Fruit fly (Drosophila melanogaster): ENCODE data around the gene CG14434.

CG14434 gene

dm6 chrX:6853384-6853783 lies 13.6 kb downstream of the CG14434 start (continued):
- no peak for TF ChIP-seq fru (optimal IDR thresholded peaks at IDR 0.05)
- TF ChIP-seq CG5953 (GFP tag; IDR thresholded peaks at IDR 0.05): no peak
- no peak for TF ChIP-seq ewg (GFP tag; optimal IDR thresholded peaks at IDR 0.05)
- no peak for TF ChIP-seq MTF-1 (GFP tag; optimal IDR thresholded peaks at IDR 0.05; ENCODE audit: borderline replicate concordance)
- no peak for TF ChIP-seq ems (GFP tag; optimal IDR thresholded peaks at IDR 0.05)
- no peak for TF ChIP-seq CG12942 (GFP tag; optimal IDR thresholded peaks at IDR 0.05)
- peak; percentile 77; the same call in 1 of the 2 replicates for TF ChIP-seq chm (GFP tag; IDR thresholded peaks at IDR 0.05)
- no peak for TF ChIP-seq luna (GFP tag; optimal IDR thresholded peaks at IDR 0.05)
- no peak for TF ChIP-seq Sry-δ (GFP tag; optimal IDR thresholded peaks at IDR 0.05)
- no peak for TF ChIP-seq CG10366 (GFP tag; IDR thresholded peaks at IDR 0.05)
- no peak for TF ChIP-seq CG16779 (GFP tag; IDR thresholded peaks at IDR 0.05)
- TF ChIP-seq NC2α (GFP tag; optimal IDR thresholded peaks at IDR 0.05): no peak
- TF ChIP-seq CG1792 (GFP tag; optimal IDR thresholded peaks at IDR 0.05): no peak
- peak; percentile 34; the same call in 1 of the 3 replicates for TF ChIP-seq row (GFP tag; IDR thresholded peaks at IDR 0.05)
- TF ChIP-seq CG13424 (tag; optimal IDR thresholded peaks at IDR 0.05): no peak
- no peak for TF ChIP-seq nerfin-2 (GFP tag; IDR thresholded peaks at IDR 0.05; ENCODE audit: partially characterized antibody)
- TF ChIP-seq dmrt99B (tag; optimal IDR thresholded peaks at IDR 0.05): no peak
- no peak for TF ChIP-seq HmgD (GFP tag; optimal IDR thresholded peaks at IDR 0.05)
- TF ChIP-seq CG5245 (GFP tag; optimal IDR thresholded peaks at IDR 0.05): no peak
- TF ChIP-seq CG14860 (GFP tag; IDR thresholded peaks at IDR 0.05; ENCODE audit: partially characterized antibody): no peak
- no peak for TF ChIP-seq CG1832 (GFP tag; optimal IDR thresholded peaks at IDR 0.05)
- TF ChIP-seq ind (GFP tag; optimal IDR thresholded peaks at IDR 0.05): no peak
- TF ChIP-seq zen (tag; optimal IDR thresholded peaks at IDR 0.05): no peak
- no peak for TF ChIP-seq CG13287 (GFP tag; IDR thresholded peaks at IDR 0.05; ENCODE audit: partially characterized antibody)
- no peak for TF ChIP-seq CG2120 (GFP tag; optimal IDR thresholded peaks at IDR 0.05)
- no peak for TF ChIP-seq Jarid2 (GFP tag; optimal IDR thresholded peaks at IDR 0.05)
- no peak for TF ChIP-seq knrl (GFP tag; IDR thresholded peaks at IDR 0.05; ENCODE audit: partially characterized antibody)
- TF ChIP-seq CG12071 (GFP tag; optimal IDR thresholded peaks at IDR 0.05): no peak
- no peak for TF ChIP-seq CG11398 (GFP tag; optimal IDR thresholded peaks at IDR 0.05)
- peak; percentile 84 for TF ChIP-seq Med (GFP tag)
- no peak for TF ChIP-seq CG10267 (tag; optimal IDR thresholded peaks at IDR 0.05)
- peak; percentile 49 for TF ChIP-seq CG12769 (tag; optimal IDR thresholded peaks at IDR 0.05)
- peak; percentile 26 for TF ChIP-seq sd (tag; optimal IDR thresholded peaks at IDR 0.05)
- no peak for TF ChIP-seq emc (GFP tag; optimal IDR thresholded peaks at IDR 0.05)
- TF ChIP-seq CG1647 (GFP tag; optimal IDR thresholded peaks at IDR 0.05): no peak
- no peak for TF ChIP-seq unpg (GFP tag; optimal IDR thresholded peaks at IDR 0.05)
- TF ChIP-seq psq (GFP tag; optimal IDR thresholded peaks at IDR 0.05): peak; percentile 75
- no peak for TF ChIP-seq CG12104 (GFP tag; optimal IDR thresholded peaks at IDR 0.05)
- TF ChIP-seq CG1233 (GFP tag; optimal IDR thresholded peaks at IDR 0.05): peak; percentile 100
- TF ChIP-seq Tbp (GFP tag; optimal IDR thresholded peaks at IDR 0.05): no peak
- no peak for TF ChIP-seq grn (GFP tag; optimal IDR thresholded peaks at IDR 0.05)
- no peak for TF ChIP-seq CG18619 (GFP tag; optimal IDR thresholded peaks at IDR 0.05)
- TF ChIP-seq pzg (GFP tag; optimal IDR thresholded peaks at IDR 0.05): peak; percentile 10
- no peak for TF ChIP-seq Hr51 (GFP tag; optimal IDR thresholded peaks at IDR 0.05)
- no peak for TF ChIP-seq tio (GFP tag; optimal IDR thresholded peaks at IDR 0.05)
- no peak for TF ChIP-seq fu2 (GFP tag; optimal IDR thresholded peaks at IDR 0.05)
- no peak for TF ChIP-seq gfzf (GFP tag; optimal IDR thresholded peaks at IDR 0.05)
- no peak for TF ChIP-seq en (GFP tag; optimal IDR thresholded peaks at IDR 0.05)
- peak; percentile 93 for TF ChIP-seq CG17385 (GFP tag; optimal IDR thresholded peaks at IDR 0.05)
- no peak for TF ChIP-seq scrt (GFP tag; optimal IDR thresholded peaks at IDR 0.05)
- no peak for TF ChIP-seq CG17361 (GFP tag; IDR thresholded peaks at IDR 0.05)
- no peak for TF ChIP-seq Sin3A (optimal IDR thresholded peaks at IDR 0.05)
